Fruit fly (Drosophila melanogaster): Measurements from ENCODE around the gene CG32121.

- TF ChIP-seq ttk (optimal IDR thresholded peaks at IDR 0.05), result no peak
- no peak for TF ChIP-seq h (optimal IDR thresholded peaks at IDR 0.05)
Observed at dm6 chr3L:13397656-13398055, 24.5 kb downstream of the CG32121 start.
